Fruit fly (Drosophila melanogaster) whole organism, embryonic: Measurements from ENCODE around the gene dob.
A peak's percentile ranks its signal among the peaks of the same experiment; 100 is the strongest.

Source experiments
- Awh ChIP-seq: fragments of 200-800 bp; sonication (Bioruptor generic); IDR thresholded peaks from 2 replicates; pipeline ENCODE4, ENCODE4 v1.3.6; 2022; ENCODE audit warnings: missing biosample characterization, missing genetic modification characterization
- CG32772 ChIP-seq: fragments of 200-800 bp; sonication (Bioruptor generic); IDR thresholded peaks from 2 replicates; pipeline ENCODE4 v1.3.6; 2022; ENCODE audit warnings: missing biosample characterization, missing genetic modification characterization
- CG3726 ChIP-seq: fragments of 200-800 bp; sonication (Bioruptor generic); IDR thresholded peaks from 3 replicates; pipeline ENCODE4, ENCODE4 v1.3.6; 2022; ENCODE audit warnings: missing biosample characterization, missing genetic modification characterization
- Deaf1 ChIP-seq: fragments of 200-800 bp; optimal IDR thresholded peaks from 3 replicates; lab custom pipeline; 2019; ENCODE audit warnings: missing biosample characterization, mild to moderate bottlenecking, missing genetic modification characterization, moderate library complexity
- Fer1 ChIP-seq: fragments of 200-800 bp; sonication (Bioruptor generic); optimal IDR thresholded peaks from 2 replicates; lab custom pipeline; 2017; ENCODE audit warnings: missing biosample characterization, mild to moderate bottlenecking, missing genetic modification characterization
- Hmx ChIP-seq: fragments of 200-800 bp; sonication (Bioruptor generic); optimal IDR thresholded peaks from 2 replicates; lab custom pipeline; 2016; ENCODE audit warnings: missing biosample characterization, missing genetic modification characterization
- psq ChIP-seq: fragments of 200-800 bp; sonication (Bioruptor generic); optimal IDR thresholded peaks from 2 replicates; lab custom pipeline; 2017; ENCODE audit warnings: missing biosample characterization, missing genetic modification characterization
- rib ChIP-seq: fragments of 200-800 bp; sonication (Bioruptor generic); IDR thresholded peaks from 2 replicates; pipeline ENCODE4 v1.3.6; 2022; ENCODE audit warnings: missing biosample characterization, missing genetic modification characterization
- tin ChIP-seq: fragments of 200-800 bp; sonication (Bioruptor generic); optimal IDR thresholded peaks from 3 replicates; lab custom pipeline; 2016; ENCODE audit warnings: missing biosample characterization, missing genetic modification characterization

DNA sequence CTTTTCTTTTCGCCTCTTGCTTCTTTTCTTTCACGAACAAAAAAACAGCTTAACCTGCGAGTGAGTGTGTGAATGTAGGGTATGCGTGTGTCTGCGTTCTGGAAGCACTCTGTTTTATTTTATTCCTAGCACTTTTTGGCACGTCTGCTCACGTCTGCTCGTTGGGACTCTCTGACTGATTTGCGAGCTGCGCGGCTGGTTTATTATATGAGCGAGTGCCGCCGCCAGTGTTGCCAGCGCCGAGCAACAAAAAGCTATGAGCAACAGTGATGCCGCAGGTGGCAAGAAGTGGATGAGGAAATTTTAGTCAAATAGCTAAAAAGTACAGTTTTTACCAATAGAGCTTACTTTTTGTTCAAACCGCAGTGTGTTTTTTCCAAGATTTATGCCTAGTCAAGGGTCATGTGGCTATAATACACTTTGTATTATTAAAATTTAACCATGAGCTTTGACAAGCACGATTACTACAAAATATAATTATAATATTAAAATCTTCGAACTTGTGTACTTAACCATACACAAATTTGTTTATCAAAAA is 9.3 kb downstream of the dob start, which contains the start of gene Lsd-2:
- TF ChIP-seq Hmx (GFP tag; lab: Kevin White, UChicago) (no peak), Fer1 (GFP tag; lab: Kevin White, UChicago) (no peak), rib (GFP tag; lab: Robert Waterston, UW) (0 out of 2 replicates have a peak, but pooled peaks have one; percentile 37), Awh (GFP tag; lab: Robert Waterston, UW) (0 out of 2 replicates have a peak, but pooled peaks have one; percentile 46), CG3726 (no peak), psq (GFP tag; lab: Kevin White, UChicago) (peak; percentile 51), tin (GFP tag; lab: Kevin White, UChicago) (no peak), Deaf1 (tag; lab: Kevin White, UChicago) (no peak), CG32772 (GFP tag; lab: Robert Waterston, UW) (0 out of 2 replicates have a peak, but pooled peaks have one; percentile 9)
